Worm (Caenorhabditis elegans) whole organism, L1 larva: ENCODE data around the gene cyp-33C3.

Source experiments
- elt-2 ChIP-seq: sonication (generic microtip); optimal IDR thresholded peaks from 2 replicates; lab custom pipeline; 2016; ENCODE audit warnings: missing genetic modification characterization, mild to moderate bottlenecking, inconsistent platforms, missing compliant biosample characterization, missing genetic modification reagents
- lin-13 ChIP-seq: fragments of 150-350 bp; optimal IDR thresholded peaks from 2 replicates; lab custom pipeline; 2014; ENCODE audit warnings: missing biosample characterization, missing genetic modification reagents, missing genetic modification characterization
- lsy-2 ChIP-seq, 2 experiments: fragments of 150-350 bp; optimal IDR thresholded peaks; 2 replicates each; lab custom pipeline; 2014; ENCODE audit warnings: missing biosample characterization in 2 of 2, missing genetic modification characterization in 2 of 2
- nhr-90 ChIP-seq: sonication (generic microtip); optimal IDR thresholded peaks from 2 replicates; lab custom pipeline; 2016; ENCODE audit warnings: mild to moderate bottlenecking, missing genetic modification characterization, missing compliant biosample characterization; ENCODE audit not compliant: poor library complexity
- sptf-1 ChIP-seq: fragments of 150-350 bp; optimal IDR thresholded peaks from 2 replicates; lab custom pipeline; 2014; ENCODE audit warnings: missing biosample characterization, missing genetic modification characterization

- no peak for TF ChIP-seq sptf-1
- no peak for TF ChIP-seq nhr-90 (tag; lab: Kevin White, UChicago)
- no peak for TF ChIP-seq elt-2 (tag; lab: Kevin White, UChicago)
- TF ChIP-seq lin-13 (GFP tag; lab: Kevin White, UChicago): no peak
- TF ChIP-seq lsy-2 (tag; optimal IDR thresholded peaks at IDR 0.05; lab: Kevin White, UChicago): no peak
These were observed 42.2 kb upstream of the cyp-33C3 start for ce11 chrV:2200402-2200801.
